Worm (Caenorhabditis elegans) whole organism, L1 larva: Measurements from ENCODE around the gene hecw-1.

Experiments used
- blmp-1 ChIP-seq: fragments of 150-350 bp; optimal IDR thresholded peaks from 2 replicates; lab custom pipeline; 2014; ENCODE audit warnings: missing biosample characterization, missing genetic modification characterization
- ceh-82 ChIP-seq, 3 experiments: fragments of 150-350 bp in 1 of 3; sonication (generic microtip) in 2 of 3; optimal IDR thresholded peaks; 2 replicates each; lab custom pipeline; 2014 to 2017; ENCODE audit warnings: missing biosample characterization in 3 of 3, missing genetic modification characterization in 3 of 3
- hpl-2 ChIP-seq: fragments of 150-350 bp; optimal IDR thresholded peaks from 2 replicates; lab custom pipeline; 2014; ENCODE audit warnings: missing biosample characterization, missing genetic modification reagents, missing genetic modification characterization
- lin-15B ChIP-seq: fragments of 150-350 bp; sonication (generic microtip); optimal IDR thresholded peaks from 3 replicates; lab custom pipeline; 2014; ENCODE audit warnings: missing biosample characterization, missing genetic modification characterization
- lsy-2 ChIP-seq, 2 experiments: fragments of 150-350 bp; optimal IDR thresholded peaks; 2 replicates each; lab custom pipeline; 2014; ENCODE audit warnings: missing biosample characterization in 2 of 2, missing genetic modification characterization in 2 of 2
- nhr-12 ChIP-seq: sonication (generic microtip); optimal IDR thresholded peaks from 2 replicates; lab custom pipeline; 2017; ENCODE audit warnings: missing biosample characterization, missing genetic modification characterization
- nhr-28 ChIP-seq: fragments of 150-350 bp; optimal IDR thresholded peaks from 2 replicates; lab custom pipeline; 2014; ENCODE audit warnings: missing biosample characterization, missing genetic modification characterization
- pqm-1 ChIP-seq: sonication (generic microtip); optimal IDR thresholded peaks from 3 replicates; lab custom pipeline; 2017; ENCODE audit warnings: missing biosample characterization, missing genetic modification characterization
- rnt-1 ChIP-seq: sonication (generic microtip); optimal IDR thresholded peaks from 2 replicates; lab custom pipeline; 2016; ENCODE audit warnings: mild to moderate bottlenecking, missing genetic modification characterization, moderate library complexity, missing compliant biosample characterization
- skn-1 ChIP-seq: fragments of 150-350 bp; optimal IDR thresholded peaks from 2 replicates; lab custom pipeline; 2014; ENCODE audit warnings: missing biosample characterization, missing genetic modification characterization
- tbx-2 ChIP-seq: sonication (generic microtip); optimal IDR thresholded peaks from 2 replicates; lab custom pipeline; 2016; ENCODE audit warnings: missing genetic modification characterization, missing compliant biosample characterization
- unc-62 ChIP-seq: fragments of 150-350 bp; optimal IDR thresholded peaks from 2 replicates; lab custom pipeline; 2014; ENCODE audit warnings: missing biosample characterization, missing genetic modification reagents, missing genetic modification characterization
- zag-1 ChIP-seq: fragments of 150-350 bp; optimal IDR thresholded peaks from 2 replicates; lab custom pipeline; 2014; ENCODE audit warnings: missing biosample characterization, missing genetic modification characterization

ce11 chrIII:3413437-3413836 lies 23.7 kb upstream of the hecw-1 start:
- no peak for TF ChIP-seq unc-62 (GFP tag; lab: Kevin White, UChicago)
- TF ChIP-seq ceh-82 (tag; optimal IDR thresholded peaks at IDR 0.05; lab: Kevin White, UChicago) = no peak
- TF ChIP-seq lin-15B = no peak
- no peak for TF ChIP-seq rnt-1 (tag; lab: Kevin White, UChicago)
- TF ChIP-seq zag-1 (tag; lab: Kevin White, UChicago) = no peak
- no peak for TF ChIP-seq nhr-12 (tag; lab: Kevin White, UChicago)
- no peak for TF ChIP-seq pqm-1
- no peak for TF ChIP-seq tbx-2
- no peak for TF ChIP-seq blmp-1 (tag; lab: Kevin White, UChicago)
- TF ChIP-seq skn-1 (tag; lab: Kevin White, UChicago) = no peak
- no peak for TF ChIP-seq hpl-2
- no peak for TF ChIP-seq nhr-28 (tag; lab: Kevin White, UChicago)
- no peak for TF ChIP-seq lsy-2 (tag; optimal IDR thresholded peaks at IDR 0.05; lab: Kevin White, UChicago)
